Fruit fly (Drosophila melanogaster): ENCODE data around the gene Ser.

dm6 chr3R:27224727-27225126, 30.7 kb upstream of the Ser start:
- TF ChIP-seq CG8478 (optimal IDR thresholded peaks at IDR 0.05) (no peak), CTCF (optimal IDR thresholded peaks at IDR 0.05) (no peak)

Data from S2 (cell line).